Worm (Caenorhabditis elegans): Measurements from ENCODE around the gene best-17.
A peak's percentile ranks its signal among the peaks of the same experiment; 100 is the strongest.

Gene best-17

DNA sequence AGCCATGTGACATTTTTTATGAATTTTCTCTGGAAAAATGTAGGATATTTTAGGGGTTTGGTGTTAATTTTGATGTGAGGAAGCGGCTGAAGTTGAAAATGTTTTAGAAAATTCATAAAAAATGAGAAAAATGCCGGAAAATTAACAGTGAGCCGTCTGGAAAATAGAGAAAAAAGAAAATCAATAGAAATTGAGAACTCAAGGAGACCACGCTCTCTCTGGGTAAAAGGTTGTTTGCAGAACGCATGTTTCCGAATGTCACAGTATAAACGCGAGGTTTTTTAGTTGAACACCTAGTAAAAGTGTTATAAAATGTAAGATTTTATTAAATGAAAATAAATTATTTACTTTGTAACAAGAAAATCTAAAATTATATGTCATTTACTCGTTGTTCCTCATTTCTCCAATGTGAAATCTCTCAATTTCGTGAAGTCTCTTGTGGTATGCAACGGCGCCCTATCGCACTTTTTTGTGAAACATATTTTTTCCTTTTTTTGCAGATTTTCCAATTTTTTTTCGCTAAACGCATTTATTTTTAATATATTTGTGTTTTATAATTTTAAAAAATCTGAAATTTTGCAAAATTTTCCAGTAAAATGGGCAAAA lies 30.9 kb upstream of the best-17 start, which contains the start of the genes tag-266 and tag-267 (continued):
- no peak for TF ChIP-seq F49E8.2 (tag; optimal IDR thresholded peaks at IDR 0.05; ENCODE audit: borderline replicate concordance)
- TF ChIP-seq ctbp-1 (GFP tag; IDR thresholded peaks at IDR 0.05) = no peak
- TF ChIP-seq nhr-237 (tag; optimal IDR thresholded peaks at IDR 0.05) = no peak
- no peak for TF ChIP-seq nhr-48 (tag; optimal IDR thresholded peaks at IDR 0.05)
- peak; percentile 63 for TF ChIP-seq aha-1 (tag)
- TF ChIP-seq lin-13 (GFP tag; optimal IDR thresholded peaks at IDR 0.05) = no peak
- TF ChIP-seq ces-1 (GFP tag; optimal IDR thresholded peaks at IDR 0.05) = no peak
- no peak for TF ChIP-seq Y75B8A.6 (GFP tag; IDR thresholded peaks at IDR 0.05)
- TF ChIP-seq F44E2.7 (GFP tag; IDR thresholded peaks at IDR 0.05) = no peak
- TF ChIP-seq fos-1 (tag; optimal IDR thresholded peaks at IDR 0.05) = no peak
- peak; percentile 46 for TF ChIP-seq lir-3 (tag; optimal IDR thresholded peaks at IDR 0.05)
- TF ChIP-seq fkh-10 (GFP tag; optimal IDR thresholded peaks at IDR 0.05) = peak; percentile 62
- peak; percentile 57 for TF ChIP-seq hlh-30 (tag; optimal IDR thresholded peaks at IDR 0.05; ENCODE audit: insufficient read depth)
- no peak for TF ChIP-seq R02D3.7 (tag; optimal IDR thresholded peaks at IDR 0.05)
- TF ChIP-seq ceh-82 (tag; optimal IDR thresholded peaks at IDR 0.05) = no peak
- TF ChIP-seq ceh-20 (GFP tag; IDR thresholded peaks at IDR 0.05) = no peak
- no peak for TF ChIP-seq F10B5.3 (tag; optimal IDR thresholded peaks at IDR 0.05)
- peak in 1 of 2 experiments; percentile 91 for TF ChIP-seq hif-1 (tag; optimal IDR thresholded peaks at IDR 0.05)
- TF ChIP-seq ZK337.2 (GFP tag; IDR thresholded peaks at IDR 0.05) = peak; percentile 16; the same call in 1 of the 2 replicates
- TF ChIP-seq madf-5 (GFP tag; IDR thresholded peaks at IDR 0.05) = no peak
- TF ChIP-seq nhr-6 (tag; optimal IDR thresholded peaks at IDR 0.05) = peak; percentile 1
- TF ChIP-seq nhr-41 (GFP tag; IDR thresholded peaks at IDR 0.05) = no peak
- TF ChIP-seq nhr-25 (tag; optimal IDR thresholded peaks at IDR 0.05; ENCODE audit: borderline replicate concordance, insufficient read depth) = no peak
- no peak for TF ChIP-seq egl-43 (GFP tag; IDR thresholded peaks at IDR 0.05)
- no peak for TF ChIP-seq zag-1 (tag; optimal IDR thresholded peaks at IDR 0.05)
- peak; percentile 97 for TF ChIP-seq lin-38 (GFP tag; IDR thresholded peaks at IDR 0.05)
- no peak for TF ChIP-seq ceh-44 (GFP tag; IDR thresholded peaks at IDR 0.05)
- peak; percentile 78 for TF ChIP-seq mep-1 (tag; optimal IDR thresholded peaks at IDR 0.05)
- TF ChIP-seq dve-1 (tag; optimal IDR thresholded peaks at IDR 0.05; ENCODE audit: insufficient read depth) = peak; percentile 47
- TF ChIP-seq ztf-11 (tag; optimal IDR thresholded peaks at IDR 0.05) = no peak
- TF ChIP-seq mdt-29 (GFP tag; IDR thresholded peaks at IDR 0.05) = no peak
- TF ChIP-seq madf-9 (GFP tag; conservative IDR thresholded peaks at IDR 0.05) = no peak
- TF ChIP-seq daf-16 (GFP tag; optimal IDR thresholded peaks at IDR 0.05) = no peak
- TF ChIP-seq daf-16 (tag; optimal IDR thresholded peaks at IDR 0.05) = peak; percentile 32
- no peak for TF ChIP-seq daf-12 (tag; optimal IDR thresholded peaks at IDR 0.05)
- no peak for TF ChIP-seq nhr-111 (GFP tag; optimal IDR thresholded peaks at IDR 0.05)
- no peak for TF ChIP-seq aly-2 (tag; optimal IDR thresholded peaks at IDR 0.05)
- TF ChIP-seq pha-4 (GFP tag; IDR thresholded peaks at IDR 0.05) = peak; percentile 38; the same call in 1 of the 2 replicates
- TF ChIP-seq pha-4 (tag; optimal IDR thresholded peaks at IDR 0.05) = no peak
- peak; percentile 62; the same call in 1 of the 2 replicates for TF ChIP-seq vab-7 (GFP tag; IDR thresholded peaks at IDR 0.05)
- TF ChIP-seq spr-3 (GFP tag; optimal IDR thresholded peaks at IDR 0.05) = no peak

DNA sequence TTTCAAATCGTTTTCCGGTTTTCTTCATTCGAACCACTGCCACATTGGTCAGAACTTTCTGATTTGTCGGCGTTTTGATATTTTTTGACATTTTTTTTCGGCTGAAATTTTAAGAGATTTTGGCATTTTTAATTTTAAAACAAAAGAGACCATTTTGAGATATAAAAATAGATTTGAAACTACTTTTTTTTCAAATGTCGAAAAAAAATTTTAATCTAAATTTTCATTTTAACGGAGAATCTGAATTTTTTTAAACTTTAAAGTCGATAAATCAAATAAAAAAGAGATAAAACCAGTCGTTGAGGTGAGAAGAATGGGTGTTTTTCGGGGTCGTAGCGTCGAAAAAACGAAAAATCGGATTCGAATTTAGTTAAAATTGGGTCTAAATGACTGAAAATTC lies 28.9 kb upstream of the best-17 start, which contains the start of gene sbds-1:
Gene sbds-1 (minus strand): TSS at position 101 of the 400 bp plus-strand sequence.
- TF ChIP-seq lin-38 (GFP tag; IDR thresholded peaks at IDR 0.05) (0 out of 2 replicates have a peak, but pooled peaks have one; percentile 7), zfp-2 (tag; optimal IDR thresholded peaks at IDR 0.05) (no peak)
